Worm (Caenorhabditis elegans) whole organism, L4 larva: ENCODE results near the gene C45G9.9.

Source experiments
- F49E8.2 ChIP-seq: sonication (generic microtip); optimal IDR thresholded peaks from 2 replicates; lab custom pipeline; 2016; ENCODE audit warnings: missing compliant biosample characterization, mild to moderate bottlenecking, missing genetic modification characterization, borderline replicate concordance
- R02D3.7 ChIP-seq: fragments of 150-350 bp; sonication (generic microtip); optimal IDR thresholded peaks from 3 replicates; lab custom pipeline; 2014; ENCODE audit warnings: missing biosample characterization, missing genetic modification characterization
- Y48G9A.11 ChIP-seq: fragments of 200-800 bp; sonication (Bioruptor generic); IDR thresholded peaks from 2 replicates; pipeline ENCODE4 v1.3.6; 2022; ENCODE audit warnings: missing genetic modification reagents, missing genetic modification characterization, missing compliant biosample characterization
- Y5F2A.4 ChIP-seq: fragments of 200-800 bp; sonication (Bioruptor generic); optimal IDR thresholded peaks from 2 replicates; lab custom pipeline; 2018; ENCODE audit warnings: mild to moderate bottlenecking, missing genetic modification characterization, missing compliant biosample characterization
- ZK337.2 ChIP-seq: fragments of 200-800 bp; sonication (Bioruptor generic); IDR thresholded peaks from 2 replicates; pipeline ENCODE4 v1.3.6; 2022; ENCODE audit warnings: missing genetic modification reagents, missing genetic modification characterization, missing compliant biosample characterization
- ZK546.5 ChIP-seq, 2 experiments: sonication (generic microtip); optimal IDR thresholded peaks; 2 replicates each; lab custom pipeline; 2017; ENCODE audit warnings: missing biosample characterization in 2 of 2, missing genetic modification characterization in 2 of 2
- aha-1 ChIP-seq: fragments of 150-350 bp; peaks from one replicate; lab custom pipeline; 2014; ENCODE audit warnings: missing biosample characterization, missing genetic modification characterization
- arid-1 ChIP-seq: fragments of 200-800 bp; sonication (Bioruptor generic); conservative IDR thresholded peaks from 2 replicates; pipeline ENCODE4 v1.3.6; 2022; ENCODE audit warnings: missing genetic modification reagents, missing genetic modification characterization, missing compliant biosample characterization
- attf-4 ChIP-seq: sonication (generic microtip); optimal IDR thresholded peaks from 3 replicates; lab custom pipeline; 2017; ENCODE audit warnings: missing biosample characterization, missing genetic modification characterization
- cey-2 ChIP-seq: sonication (generic microtip); optimal IDR thresholded peaks from 3 replicates; lab custom pipeline; 2017; ENCODE audit warnings: missing genetic modification characterization, mild to moderate bottlenecking, missing compliant biosample characterization, antibody characterized with exemption, borderline replicate concordance; ENCODE audit not compliant: insufficient read depth
- ctbp-1 ChIP-seq: fragments of 200-800 bp; sonication (Bioruptor generic); IDR thresholded peaks from 2 replicates; pipeline ENCODE4 v1.3.6; 2022; ENCODE audit warnings: missing genetic modification reagents, missing genetic modification characterization, missing compliant biosample characterization
- daf-12 ChIP-seq: fragments of 150-350 bp; optimal IDR thresholded peaks from 2 replicates; lab custom pipeline; 2014; ENCODE audit warnings: missing biosample characterization, missing genetic modification reagents, missing genetic modification characterization
- daf-16 ChIP-seq, 3 experiments: sonication (generic microtip); optimal IDR thresholded peaks; 2 replicates each; lab custom pipeline; 2016 to 2017; ENCODE audit warnings: missing genetic modification characterization in 3 of 3, missing genetic modification reagents in 3 of 3, mild to moderate bottlenecking in 2 of 3, missing compliant biosample characterization in 2 of 3, missing biosample characterization in 1 of 3, moderate library complexity in 1 of 3
- daf-8 ChIP-seq: fragments of 200-800 bp; sonication (Bioruptor generic); IDR thresholded peaks from 2 replicates; pipeline ENCODE4 v1.3.6; 2022; ENCODE audit warnings: missing genetic modification characterization, missing compliant biosample characterization
- dmd-8 ChIP-seq: fragments of 200-800 bp; sonication (Bioruptor generic); IDR thresholded peaks from 2 replicates; pipeline ENCODE4 v1.3.6; 2022; ENCODE audit warnings: missing genetic modification characterization, missing compliant biosample characterization
- dmd-9 ChIP-seq: fragments of 200-800 bp; sonication (Bioruptor generic); IDR thresholded peaks from 2 replicates; pipeline ENCODE4 v1.3.6; 2022; ENCODE audit warnings: missing genetic modification reagents, missing genetic modification characterization, missing compliant biosample characterization
- duxl-1 ChIP-seq: sonication (generic microtip); optimal IDR thresholded peaks from 2 replicates; lab custom pipeline; 2016; ENCODE audit warnings: mild to moderate bottlenecking, missing genetic modification characterization, moderate library complexity, missing compliant biosample characterization; ENCODE audit not compliant: poor library complexity
- fkh-10 ChIP-seq: fragments of 150-350 bp; optimal IDR thresholded peaks from 2 replicates; lab custom pipeline; 2014; ENCODE audit warnings: missing biosample characterization, missing genetic modification reagents, missing genetic modification characterization
- gei-8 ChIP-seq: fragments of 200-800 bp; sonication (Bioruptor generic); optimal IDR thresholded peaks from 2 replicates; lab custom pipeline; 2018; ENCODE audit warnings: mild to moderate bottlenecking, missing genetic modification characterization, missing compliant biosample characterization
- hlh-30 ChIP-seq: sonication (generic microtip); optimal IDR thresholded peaks from 2 replicates; lab custom pipeline; 2017; ENCODE audit warnings: antibody characterized with exemption, mild to moderate bottlenecking, missing genetic modification characterization, missing compliant biosample characterization; ENCODE audit not compliant: insufficient read depth
- hmg-1.1 ChIP-seq: fragments of 200-800 bp; sonication (Bioruptor generic); IDR thresholded peaks from 2 replicates; pipeline ENCODE4 v1.3.6; 2022; ENCODE audit warnings: missing genetic modification reagents, missing genetic modification characterization, missing compliant biosample characterization
- jun-1 ChIP-seq: fragments of 150-350 bp; optimal IDR thresholded peaks from 2 replicates; lab custom pipeline; 2014; ENCODE audit warnings: missing biosample characterization, missing genetic modification reagents, missing genetic modification characterization
- lin-15B ChIP-seq: fragments of 150-350 bp; sonication (generic microtip); optimal IDR thresholded peaks from 3 replicates; lab custom pipeline; 2014; ENCODE audit warnings: missing biosample characterization, missing genetic modification characterization
- lin-29 ChIP-seq: fragments of 200-800 bp; sonication (Bioruptor generic); IDR thresholded peaks from 2 replicates; pipeline ENCODE4 v1.3.6; 2022; ENCODE audit warnings: missing genetic modification reagents, missing genetic modification characterization, missing compliant biosample characterization
- lin-38 ChIP-seq: fragments of 200-800 bp; sonication (Bioruptor generic); IDR thresholded peaks from 2 replicates; pipeline ENCODE4 v1.3.6; 2022; ENCODE audit warnings: missing genetic modification reagents, missing genetic modification characterization, missing compliant biosample characterization
- madf-9 ChIP-seq: fragments of 200-800 bp; sonication (Bioruptor generic); conservative IDR thresholded peaks from 2 replicates; pipeline ENCODE4 v1.3.6; 2022; ENCODE audit warnings: missing genetic modification reagents, missing genetic modification characterization, missing compliant biosample characterization
- mes-2 ChIP-seq: sonication (generic microtip); optimal IDR thresholded peaks from 2 replicates; lab custom pipeline; 2016; ENCODE audit warnings: missing genotype, mild to moderate bottlenecking, missing genetic modification characterization, missing compliant biosample characterization; ENCODE audit not compliant: poor library complexity, severe bottlenecking
- nhr-11 ChIP-seq: fragments of 150-350 bp; optimal IDR thresholded peaks from 2 replicates; lab custom pipeline; 2014; ENCODE audit warnings: missing biosample characterization, missing genetic modification characterization
- nhr-25 ChIP-seq: sonication (generic microtip); optimal IDR thresholded peaks from 2 replicates; lab custom pipeline; 2017; ENCODE audit warnings: missing genetic modification characterization, mild to moderate bottlenecking, missing compliant biosample characterization, antibody characterized with exemption, moderate library complexity, borderline replicate concordance; ENCODE audit not compliant: insufficient read depth
- nhr-42 ChIP-seq: fragments of 200-800 bp; sonication (Bioruptor generic); IDR thresholded peaks from 2 replicates; pipeline ENCODE4 v1.3.6; 2022; ENCODE audit warnings: missing genetic modification characterization, missing compliant biosample characterization
- nhr-48 ChIP-seq: sonication (generic microtip); optimal IDR thresholded peaks from 2 replicates; lab custom pipeline; 2016; ENCODE audit warnings: mild to moderate bottlenecking, missing genetic modification characterization, missing compliant biosample characterization
- nhr-6 ChIP-seq: fragments of 150-350 bp; optimal IDR thresholded peaks from 2 replicates; lab custom pipeline; 2014; ENCODE audit warnings: missing biosample characterization, missing genetic modification characterization
- pha-4 ChIP-seq, 2 experiments: fragments of 150-350 bp in 1 of 2; fragments of 200-800 bp in 1 of 2; sonication (Bioruptor generic) in 1 of 2; IDR thresholded peaks in 1 of 2; optimal IDR thresholded peaks in 1 of 2; 2 replicates each; pipeline versions ENCODE4 v1.3.6 to Lab custom; 2014 to 2022; ENCODE audit warnings: missing genetic modification characterization in 2 of 2, missing genetic modification reagents in 2 of 2, missing biosample characterization in 1 of 2, missing compliant biosample characterization in 1 of 2
- php-3 ChIP-seq: fragments of 200-800 bp; sonication (Bioruptor generic); IDR thresholded peaks from 2 replicates; pipeline ENCODE4 v1.3.6; 2022; ENCODE audit warnings: missing genetic modification reagents, missing genetic modification characterization, missing compliant biosample characterization
- pqm-1 ChIP-seq: sonication (generic microtip); optimal IDR thresholded peaks from 2 replicates; lab custom pipeline; 2017; ENCODE audit warnings: missing biosample characterization, missing genetic modification characterization
- saeg-2 ChIP-seq: fragments of 200-800 bp; sonication (Bioruptor generic); IDR thresholded peaks from 2 replicates; pipeline ENCODE4 v1.3.6; 2022; ENCODE audit warnings: missing genetic modification reagents, missing genetic modification characterization, missing compliant biosample characterization
- skn-1 ChIP-seq: fragments of 150-350 bp; optimal IDR thresholded peaks from 2 replicates; lab custom pipeline; 2014; ENCODE audit warnings: missing biosample characterization, missing genetic modification characterization
- snpc-1.2 ChIP-seq: fragments of 200-800 bp; sonication (Bioruptor generic); IDR thresholded peaks from 2 replicates; pipeline ENCODE4 v1.3.6; 2022; ENCODE audit warnings: missing genetic modification reagents, missing genetic modification characterization, missing compliant biosample characterization
- spr-1 ChIP-seq: sonication (generic microtip); optimal IDR thresholded peaks from 2 replicates; lab custom pipeline; 2016; ENCODE audit warnings: mild to moderate bottlenecking, missing genetic modification characterization, missing compliant biosample characterization
- spr-3 ChIP-seq: fragments of 200-800 bp; sonication (Bioruptor generic); optimal IDR thresholded peaks from 2 replicates; lab custom pipeline; 2018; ENCODE audit warnings: mild to moderate bottlenecking, missing genetic modification characterization, missing compliant biosample characterization
- tag-97 ChIP-seq: fragments of 200-800 bp; sonication (Bioruptor generic); IDR thresholded peaks from 2 replicates; pipeline ENCODE4 v1.3.6; 2022; ENCODE audit warnings: missing genetic modification characterization, missing compliant biosample characterization
- tra-1 ChIP-seq: fragments of 200-800 bp; sonication (Bioruptor generic); IDR thresholded peaks from 2 replicates; pipeline ENCODE4 v1.3.6; 2022; ENCODE audit warnings: missing genetic modification reagents, missing genetic modification characterization, missing compliant biosample characterization
- unc-130 ChIP-seq: sonication (generic microtip); optimal IDR thresholded peaks from 2 replicates; lab custom pipeline; 2016; ENCODE audit warnings: missing genetic modification reagents, missing genetic modification characterization, missing compliant biosample characterization
- unc-39 ChIP-seq: sonication (generic microtip); optimal IDR thresholded peaks from 2 replicates; lab custom pipeline; 2017; ENCODE audit warnings: missing biosample characterization, missing genetic modification characterization
- zfp-2 ChIP-seq: sonication (generic microtip); optimal IDR thresholded peaks from 2 replicates; lab custom pipeline; 2016; ENCODE audit warnings: mild to moderate bottlenecking, missing genetic modification characterization, missing compliant biosample characterization
- zip-11 ChIP-seq: fragments of 200-800 bp; sonication (Bioruptor generic); IDR thresholded peaks from 2 replicates; pipeline ENCODE4 v1.3.6; 2022; ENCODE audit warnings: missing genetic modification characterization, missing compliant biosample characterization
- zip-2 ChIP-seq: fragments of 150-350 bp; optimal IDR thresholded peaks from 2 replicates; lab custom pipeline; 2014; ENCODE audit warnings: missing biosample characterization, missing genetic modification characterization
- ztf-7 ChIP-seq: fragments of 150-350 bp; optimal IDR thresholded peaks from 2 replicates; lab custom pipeline; 2014; ENCODE audit warnings: missing biosample characterization, missing genetic modification characterization

C45G9.9 gene

DNA sequence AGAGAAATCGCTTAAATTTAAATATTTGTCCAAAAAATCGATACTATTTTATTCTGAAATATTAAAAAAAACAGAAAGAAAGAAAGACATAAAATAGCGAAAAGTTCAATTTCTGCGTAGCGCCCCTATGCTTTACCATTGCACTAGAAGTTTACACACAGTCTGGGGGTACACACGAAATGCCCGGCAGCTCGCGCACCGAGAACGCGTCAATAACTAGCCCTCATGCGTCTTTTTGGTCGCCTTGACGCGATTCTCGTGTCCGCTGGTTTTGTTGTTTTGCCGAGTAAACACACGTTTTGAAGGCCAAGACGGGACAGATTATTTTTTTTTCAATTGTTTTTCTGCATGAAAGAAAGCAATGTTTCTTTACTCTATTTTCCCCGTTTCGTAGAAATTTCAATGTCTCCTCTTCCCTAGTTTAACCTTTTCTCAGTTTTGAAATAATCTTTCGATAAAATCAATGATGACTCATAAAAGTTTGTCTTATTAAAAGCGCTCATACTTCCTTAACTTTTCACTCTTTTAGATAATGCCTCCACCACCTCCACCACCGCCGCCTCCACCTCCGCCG is 37.4 kb downstream of the C45G9.9 start, which contains the start of gene wip-1 (continued):
- TF ChIP-seq dmd-8 (GFP tag; lab: Robert Waterston, UW) = peak; percentile 76; the same call in 1 of the 2 replicates
- TF ChIP-seq F49E8.2 (tag; lab: Kevin White, UChicago) = peak; percentile 96
- peak; percentile 77 for TF ChIP-seq Y5F2A.4 (GFP tag; lab: Kevin White, UChicago)
- TF ChIP-seq snpc-1.2 (GFP tag; lab: Robert Waterston, UW) = peak; percentile 78
- peak; percentile 96 for TF ChIP-seq ctbp-1
- peak; percentile 3 for TF ChIP-seq attf-4 (tag; lab: Kevin White, UChicago)
- TF ChIP-seq nhr-11 (tag; lab: Kevin White, UChicago) = peak; percentile 98
- no peak for TF ChIP-seq daf-8 (GFP tag; lab: Robert Waterston, UW)
- peak; percentile 83 for TF ChIP-seq Y48G9A.11 (GFP tag; lab: Robert Waterston, UW)
- peak; percentile 87; the same call in 1 of the 2 replicates for TF ChIP-seq saeg-2
- TF ChIP-seq lin-15B (tag; lab: Kevin White, UChicago) = peak; percentile 65
- peak; percentile 97 for TF ChIP-seq unc-130 (GFP tag; lab: Kevin White, UChicago)
- TF ChIP-seq arid-1 (GFP tag; lab: Robert Waterston, UW) = peak; percentile 98
- TF ChIP-seq ZK546.5 (tag; optimal IDR thresholded peaks at IDR 0.05; lab: Kevin White, UChicago) = peak in 1 of 2 experiments; percentile 53
- TF ChIP-seq skn-1 (tag; lab: Kevin White, UChicago) = no peak
- TF ChIP-seq cey-2 (tag; lab: Kevin White, UChicago) = peak; percentile 57
- TF ChIP-seq daf-12 (tag; lab: Kevin White, UChicago) = no peak
- peak; percentile 85 for TF ChIP-seq fkh-10
- TF ChIP-seq R02D3.7 (tag; lab: Kevin White, UChicago) = peak; percentile 2
- peak; percentile 100 for TF ChIP-seq aha-1 (tag; lab: Kevin White, UChicago)
- TF ChIP-seq nhr-6 (tag; lab: Kevin White, UChicago) = peak; percentile 95
- peak; percentile 93 for TF ChIP-seq tra-1 (GFP tag; lab: Robert Waterston, UW)
- TF ChIP-seq ztf-7 (tag; lab: Kevin White, UChicago) = peak; percentile 93
- TF ChIP-seq php-3 (GFP tag; lab: Robert Waterston, UW) = peak; percentile 93
- peak; percentile 96 for TF ChIP-seq pha-4 (GFP tag; IDR thresholded peaks at IDR 0.05; lab: Robert Waterston, UW)
- TF ChIP-seq pha-4 (tag; optimal IDR thresholded peaks at IDR 0.05; lab: Kevin White, UChicago) = peak; percentile 73
- peak; percentile 97 for TF ChIP-seq madf-9 (GFP tag; lab: Robert Waterston, UW)
- TF ChIP-seq lin-38 (GFP tag; lab: Robert Waterston, UW) = peak; percentile 95
- peak; percentile 95 for TF ChIP-seq nhr-25
- peak; percentile 54 for TF ChIP-seq pqm-1 (tag; lab: Kevin White, UChicago)
- TF ChIP-seq spr-3 (GFP tag; lab: Kevin White, UChicago) = peak; percentile 89
- TF ChIP-seq ZK337.2 (GFP tag; lab: Robert Waterston, UW) = peak; percentile 69; the same call in 1 of the 2 replicates
- TF ChIP-seq spr-1 (tag; lab: Kevin White, UChicago) = peak; percentile 96
- TF ChIP-seq lin-29 (GFP tag; lab: Robert Waterston, UW) = peak; percentile 91
- peak; percentile 96 for TF ChIP-seq mes-2 (tag; lab: Kevin White, UChicago)
- TF ChIP-seq nhr-48 = peak; percentile 91
- no peak for TF ChIP-seq tag-97 (GFP tag; lab: Robert Waterston, UW)
- TF ChIP-seq unc-39 (tag; lab: Kevin White, UChicago) = peak; percentile 19
- TF ChIP-seq zfp-2 (tag; lab: Kevin White, UChicago) = peak; percentile 85
- TF ChIP-seq dmd-9 (GFP tag; lab: Robert Waterston, UW) = peak; percentile 94
- peak; percentile 11 for TF ChIP-seq gei-8 (GFP tag; lab: Kevin White, UChicago)
- TF ChIP-seq nhr-42 (GFP tag; lab: Robert Waterston, UW) = peak; percentile 94
- peak; percentile 88 for TF ChIP-seq zip-2 (tag; lab: Kevin White, UChicago)
- peak; percentile 95 to 97 for TF ChIP-seq daf-16 (GFP tag; optimal IDR thresholded peaks at IDR 0.05; lab: Kevin White, UChicago)
- TF ChIP-seq daf-16 (tag; optimal IDR thresholded peaks at IDR 0.05; lab: Kevin White, UChicago) = peak; percentile 97
- no peak for TF ChIP-seq zip-11 (GFP tag; lab: Robert Waterston, UW)
- TF ChIP-seq hlh-30 (tag; lab: Kevin White, UChicago) = peak; percentile 94
- TF ChIP-seq jun-1 = peak; percentile 95
- TF ChIP-seq hmg-1.1 (GFP tag; lab: Robert Waterston, UW) = peak; percentile 98
- peak; percentile 94 for TF ChIP-seq duxl-1 (tag; lab: Kevin White, UChicago)
